Fruit fly (Drosophila melanogaster): ENCODE measurements around the gene NHP2.
A peak's percentile ranks its signal among the peaks of the same experiment; 100 is the strongest.

Gene NHP2

DNA sequence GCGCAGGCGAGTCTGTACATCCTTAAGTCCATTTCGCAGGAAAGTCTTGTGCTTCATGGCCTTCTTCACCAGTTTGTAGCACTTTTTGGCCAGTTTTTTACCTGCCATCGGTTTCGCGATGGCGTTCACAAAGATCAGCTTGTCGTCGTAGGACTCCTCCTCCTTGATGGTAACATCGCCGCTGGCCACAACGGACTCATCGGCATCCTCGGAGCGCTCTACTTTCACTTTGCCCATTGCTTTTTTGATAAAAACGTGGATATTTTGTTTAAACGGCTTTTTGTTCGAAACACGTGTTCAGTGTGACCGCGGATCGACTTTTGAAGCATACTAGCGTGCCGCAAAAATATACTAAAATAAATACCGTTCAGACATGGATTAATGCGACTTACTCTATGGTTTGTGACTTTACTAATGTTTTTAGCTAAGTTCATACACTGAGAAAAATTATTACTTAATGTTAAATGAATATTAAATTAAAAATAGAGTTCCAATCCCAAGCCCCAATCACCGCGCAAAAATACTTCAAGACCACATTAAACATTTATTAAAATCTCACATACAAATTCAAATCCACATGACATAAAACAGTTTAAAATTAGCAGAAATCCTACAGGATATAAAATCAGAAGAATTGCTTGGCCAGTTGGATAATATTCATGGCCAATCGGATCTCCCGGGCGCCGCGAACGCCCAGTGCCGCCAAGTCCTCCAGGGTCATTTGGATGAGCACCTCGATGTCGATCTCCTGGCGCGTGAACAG, at the start of gene NHP2 (continued):
- no peak for TF ChIP-seq vnd (GFP tag; IDR thresholded peaks at IDR 0.05; ENCODE audit: partially characterized antibody)
- peak; percentile 93 for TF ChIP-seq ci (GFP tag; IDR thresholded peaks at IDR 0.05)
- TF ChIP-seq CG7786 (GFP tag; optimal IDR thresholded peaks at IDR 0.05), result peak; percentile 59
- TF ChIP-seq CG32772 (GFP tag; IDR thresholded peaks at IDR 0.05), result peak; percentile 69
- TF ChIP-seq CG7928 (GFP tag; optimal IDR thresholded peaks at IDR 0.05), result peak; percentile 49
- peak; percentile 66; the same call in 1 of the 2 replicates for TF ChIP-seq CG9215 (GFP tag; IDR thresholded peaks at IDR 0.05)
- no peak for TF ChIP-seq grn (GFP tag; optimal IDR thresholded peaks at IDR 0.05)
- peak; percentile 79 for TF ChIP-seq seq (GFP tag; IDR thresholded peaks at IDR 0.05)
- TF ChIP-seq CG32532 (GFP tag; IDR thresholded peaks at IDR 0.05), result peak; percentile 90
- TF ChIP-seq NC2α (GFP tag; optimal IDR thresholded peaks at IDR 0.05), result peak; percentile 36
- TF ChIP-seq nau (GFP tag; optimal IDR thresholded peaks at IDR 0.05), result no peak
- no peak for TF ChIP-seq CG8944 (GFP tag; optimal IDR thresholded peaks at IDR 0.05)
- TF ChIP-seq PHDP (tag; optimal IDR thresholded peaks at IDR 0.05), result no peak
- peak; percentile 80 for TF ChIP-seq CG7556 (GFP tag; optimal IDR thresholded peaks at IDR 0.05)
- 0 out of 3 replicates have a peak, but pooled peaks have one; percentile 24 for TF ChIP-seq CG34224 (GFP tag; IDR thresholded peaks at IDR 0.05; ENCODE audit: partially characterized antibody)
- peak; percentile 34 for TF ChIP-seq ac (GFP tag; optimal IDR thresholded peaks at IDR 0.05)
- TF ChIP-seq danr (GFP tag; IDR thresholded peaks at IDR 0.05), result peak; percentile 31; the same call in 1 of the 2 replicates
- TF ChIP-seq CG31441 (GFP tag; IDR thresholded peaks at IDR 0.05), result peak; percentile 92
- TF ChIP-seq Sox102F (GFP tag; optimal IDR thresholded peaks at IDR 0.05), result no peak
- TF ChIP-seq exex (tag; optimal IDR thresholded peaks at IDR 0.05), result no peak
- TF ChIP-seq Stat92E (GFP tag; optimal IDR thresholded peaks at IDR 0.05), result peak in 1 of 3 experiments; percentile 24
- TF ChIP-seq Adf1 (GFP tag; IDR thresholded peaks at IDR 0.05), result peak; percentile 57
- peak; percentile 21 for TF ChIP-seq Sry-β (GFP tag; optimal IDR thresholded peaks at IDR 0.05)
- TF ChIP-seq MBD-R2 (GFP tag; IDR thresholded peaks at IDR 0.05), result peak; percentile 84
- TF ChIP-seq CG6272 (GFP tag; IDR thresholded peaks at IDR 0.05), result no peak
- TF ChIP-seq vfl (GFP tag; optimal IDR thresholded peaks at IDR 0.05), result peak; percentile 62
- peak; percentile 84 for TF ChIP-seq CG17328 (GFP tag; IDR thresholded peaks at IDR 0.05)
- TF ChIP-seq wek (GFP tag; optimal IDR thresholded peaks at IDR 0.05), result peak; percentile 72
- TF ChIP-seq CG15696 (tag; optimal IDR thresholded peaks at IDR 0.05), result peak; percentile 67
- TF ChIP-seq Hmr (GFP tag; optimal IDR thresholded peaks at IDR 0.05), result peak; percentile 91
- peak; percentile 27 for TF ChIP-seq NK7.1 (GFP tag; optimal IDR thresholded peaks at IDR 0.05)
- TF ChIP-seq ERR (GFP tag; optimal IDR thresholded peaks at IDR 0.05), result no peak
- TF ChIP-seq Deaf1 (tag; optimal IDR thresholded peaks at IDR 0.05), result no peak
- peak; percentile 56; the same call in 1 of the 2 replicates for TF ChIP-seq peb (GFP tag; IDR thresholded peaks at IDR 0.05)
- TF ChIP-seq Six4 (GFP tag; optimal IDR thresholded peaks at IDR 0.05), result peak; percentile 69
- TF ChIP-seq HLH3B (GFP tag; IDR thresholded peaks at IDR 0.05), result peak; percentile 77
- no peak for TF ChIP-seq jumu (GFP tag; optimal IDR thresholded peaks at IDR 0.05)
- peak; percentile 84 for TF ChIP-seq CG9932 (GFP tag; IDR thresholded peaks at IDR 0.05)
- no peak for TF ChIP-seq D (optimal IDR thresholded peaks at IDR 0.05)
- peak; percentile 57 for TF ChIP-seq D (GFP tag; optimal IDR thresholded peaks at IDR 0.05)
- TF ChIP-seq CG12659 (GFP tag; optimal IDR thresholded peaks at IDR 0.05), result peak; percentile 89
- no peak for TF ChIP-seq Sox100B (GFP tag; optimal IDR thresholded peaks at IDR 0.05)
- peak; percentile 94 for TF ChIP-seq vvl (GFP tag; IDR thresholded peaks at IDR 0.05)
- no peak for TF ChIP-seq Tbp (GFP tag; optimal IDR thresholded peaks at IDR 0.05)
- peak; percentile 87 for TF ChIP-seq stwl (tag; optimal IDR thresholded peaks at IDR 0.05)
- TF ChIP-seq Hmx (GFP tag; optimal IDR thresholded peaks at IDR 0.05), result no peak
- TF ChIP-seq CG15073 (GFP tag; optimal IDR thresholded peaks at IDR 0.05), result no peak
- TF ChIP-seq bowl (GFP tag; IDR thresholded peaks at IDR 0.05), result peak; percentile 34; the same call in 1 of the 2 replicates
- peak; percentile 56 for TF ChIP-seq Mad (GFP tag; optimal IDR thresholded peaks at IDR 0.05)
- peak; percentile 78 for TF ChIP-seq lilli (GFP tag; optimal IDR thresholded peaks at IDR 0.05)

All from whole organism, embryonic.